Fruit fly (Drosophila melanogaster) whole organism, embryonic: ENCODE results near the gene woc.

ENCODE experiments used
- Atf-2 ChIP-seq: fragments of 200-800 bp; sonication (Bioruptor generic); optimal IDR thresholded peaks from 2 replicates; lab custom pipeline; 2016; ENCODE audit warnings: missing biosample characterization, missing genetic modification characterization
- Bgb ChIP-seq: fragments of 200-800 bp; sonication (Bioruptor generic); IDR thresholded peaks from 2 replicates; pipeline ENCODE4 v1.3.6; 2022; ENCODE audit warnings: missing biosample characterization, missing genetic modification characterization; ENCODE audit not compliant: partially characterized antibody
- CG10654 ChIP-seq: fragments of 200-800 bp; sonication (Bioruptor generic); optimal IDR thresholded peaks from 2 replicates; lab custom pipeline; 2016; ENCODE audit warnings: missing biosample characterization, missing genetic modification characterization
- CG10979 ChIP-seq: fragments of 200-800 bp; sonication (Bioruptor generic); optimal IDR thresholded peaks from 2 replicates; lab custom pipeline; 2018; ENCODE audit warnings: missing biosample characterization, mild to moderate bottlenecking, missing genetic modification characterization, moderate library complexity
- CG12071 ChIP-seq: fragments of 200-800 bp; sonication (Bioruptor generic); optimal IDR thresholded peaks from 3 replicates; lab custom pipeline; 2018; ENCODE audit warnings: missing biosample characterization, mild to moderate bottlenecking, missing genetic modification characterization
- CG12299 ChIP-seq: fragments of 200-800 bp; sonication (Bioruptor generic); optimal IDR thresholded peaks from 2 replicates; lab custom pipeline; 2018; ENCODE audit warnings: missing biosample characterization, mild to moderate bottlenecking, missing genetic modification characterization
- CG13894 ChIP-seq: fragments of 200-800 bp; sonication (Bioruptor generic); optimal IDR thresholded peaks from 3 replicates; lab custom pipeline; 2018; ENCODE audit warnings: missing biosample characterization, mild to moderate bottlenecking, missing genetic modification characterization, moderate library complexity
- CG15514 ChIP-seq: fragments of 200-800 bp; sonication (Bioruptor generic); optimal IDR thresholded peaks from 3 replicates; lab custom pipeline; 2017; ENCODE audit warnings: missing biosample characterization, missing genetic modification characterization, mild to moderate bottlenecking, moderate library complexity, missing genetic modification reagents
- CG2120 ChIP-seq: fragments of 200-800 bp; sonication (Bioruptor generic); optimal IDR thresholded peaks from 3 replicates; lab custom pipeline; 2016; ENCODE audit warnings: missing biosample characterization, missing genetic modification characterization
- CG2889 ChIP-seq: fragments of 200-800 bp; sonication (Bioruptor generic); IDR thresholded peaks from 3 replicates; pipeline ENCODE4 v1.3.6; 2022; ENCODE audit warnings: missing biosample characterization, missing genetic modification characterization
- CG3065 ChIP-seq: fragments of 200-800 bp; sonication (Bioruptor generic); optimal IDR thresholded peaks from 2 replicates; lab custom pipeline; 2016; ENCODE audit warnings: missing biosample characterization, missing genetic modification characterization
- CG31441 ChIP-seq: fragments of 200-800 bp; sonication (Bioruptor generic); IDR thresholded peaks from 2 replicates; pipeline ENCODE4 v1.3.6; 2022; ENCODE audit warnings: missing biosample characterization, missing genetic modification characterization
- CG3407 ChIP-seq: fragments of 200-800 bp; sonication (Bioruptor generic); optimal IDR thresholded peaks from 2 replicates; lab custom pipeline; 2018; ENCODE audit warnings: missing biosample characterization, mild to moderate bottlenecking, missing genetic modification characterization
- CG3726 ChIP-seq: fragments of 200-800 bp; sonication (Bioruptor generic); IDR thresholded peaks from 3 replicates; pipeline ENCODE4, ENCODE4 v1.3.6; 2022; ENCODE audit warnings: missing biosample characterization, missing genetic modification characterization
- CG4360 ChIP-seq: fragments of 200-800 bp; sonication (Bioruptor generic); IDR thresholded peaks from 2 replicates; pipeline ENCODE4 v1.3.6; 2022; ENCODE audit warnings: missing biosample characterization, missing genetic modification characterization
- CG6689 ChIP-seq: fragments of 200-800 bp; sonication (Bioruptor generic); IDR thresholded peaks from 2 replicates; pipeline ENCODE4 v1.3.6; 2022; ENCODE audit warnings: missing biosample characterization, missing genetic modification characterization
- CG6791 ChIP-seq: fragments of 200-800 bp; sonication (Bioruptor generic); IDR thresholded peaks from 3 replicates; pipeline ENCODE4 v1.3.6; 2022; ENCODE audit warnings: missing biosample characterization, missing genetic modification characterization; ENCODE audit not compliant: partially characterized antibody
- CG6854 ChIP-seq: fragments of 200-800 bp; sonication (Bioruptor generic); optimal IDR thresholded peaks from 3 replicates; lab custom pipeline; 2017; ENCODE audit warnings: missing biosample characterization, mild to moderate bottlenecking, missing genetic modification characterization
- CG8281 ChIP-seq: fragments of 200-800 bp; sonication (Bioruptor generic); optimal IDR thresholded peaks from 2 replicates; lab custom pipeline; 2018; ENCODE audit warnings: missing biosample characterization, mild to moderate bottlenecking, missing genetic modification characterization, moderate library complexity
- D ChIP-seq, 2 experiments: fragments of 200-800 bp in 1 of 2; fragments of >200 bp in 1 of 2; sonication (Bioruptor generic) in 1 of 2; optimal IDR thresholded peaks; 2 replicates in 1 of 2; 3 replicates in 1 of 2; lab custom pipeline; 2017; ENCODE audit warnings: mild to moderate bottlenecking in 1 of 2, missing biosample characterization in 1 of 2, missing genetic modification characterization in 1 of 2, missing genetic modification reagents in 1 of 2
- Eip74EF ChIP-seq, 2 experiments: fragments of 200-800 bp in 1 of 2; fragments of >200 bp in 1 of 2; sonication (Bioruptor generic) in 1 of 2; optimal IDR thresholded peaks; 2 replicates each; lab custom pipeline; 2017 to 2019; ENCODE audit warnings: missing biosample characterization in 2 of 2, missing genetic modification characterization in 2 of 2, mild to moderate bottlenecking in 1 of 2, moderate library complexity in 1 of 2
- H2.0 ChIP-seq: fragments of 200-800 bp; sonication (Bioruptor generic); IDR thresholded peaks from 2 replicates; pipeline ENCODE4 v1.3.6; 2022; ENCODE audit warnings: missing biosample characterization, missing genetic modification characterization
- HLH4C ChIP-seq: fragments of 200-800 bp; sonication (Bioruptor generic); IDR thresholded peaks from 3 replicates; pipeline ENCODE4 v1.3.6; 2022; ENCODE audit warnings: missing biosample characterization, missing genetic modification characterization; ENCODE audit not compliant: partially characterized antibody
- MESR4 ChIP-seq: fragments of 200-800 bp; sonication (Bioruptor generic); optimal IDR thresholded peaks from 2 replicates; lab custom pipeline; 2018; ENCODE audit warnings: missing biosample characterization, mild to moderate bottlenecking, missing genetic modification characterization, moderate library complexity
- PHDP ChIP-seq: fragments of 200-800 bp; sonication (Bioruptor generic); optimal IDR thresholded peaks from 3 replicates; lab custom pipeline; 2018; ENCODE audit warnings: missing biosample characterization, mild to moderate bottlenecking, missing genetic modification characterization, moderate library complexity
- Sox102F ChIP-seq: fragments of 200-800 bp; sonication (Bioruptor generic); optimal IDR thresholded peaks from 2 replicates; lab custom pipeline; 2018; ENCODE audit warnings: missing biosample characterization, mild to moderate bottlenecking, missing genetic modification characterization, moderate library complexity
- TFAM ChIP-seq: fragments of 200-800 bp; sonication (Bioruptor generic); optimal IDR thresholded peaks from 2 replicates; lab custom pipeline; 2017; ENCODE audit warnings: missing biosample characterization, missing genetic modification characterization, inconsistent platforms
- ab ChIP-seq: fragments of 200-800 bp; sonication (Bioruptor generic); optimal IDR thresholded peaks from 2 replicates; lab custom pipeline; 2016; ENCODE audit warnings: missing biosample characterization, missing genetic modification characterization
- aop ChIP-seq: fragments of 200-800 bp; sonication (Bioruptor generic); IDR thresholded peaks from 2 replicates; pipeline ENCODE4 v1.3.6; 2022; ENCODE audit warnings: missing biosample characterization, missing genetic modification characterization
- cg ChIP-seq: fragments of 200-800 bp; sonication (Bioruptor generic); optimal IDR thresholded peaks from 3 replicates; lab custom pipeline; 2019; ENCODE audit warnings: missing biosample characterization, mild to moderate bottlenecking, missing genetic modification characterization, moderate library complexity
- dimm ChIP-seq: fragments of 200-800 bp; sonication (Bioruptor generic); IDR thresholded peaks from 2 replicates; pipeline ENCODE4 v1.3.6; 2022; ENCODE audit warnings: missing biosample characterization, missing genetic modification characterization
- en ChIP-seq: fragments of 200-800 bp; sonication (Bioruptor generic); optimal IDR thresholded peaks from 2 replicates; lab custom pipeline; 2016; ENCODE audit warnings: missing biosample characterization, missing genetic modification characterization
- eyg ChIP-seq: fragments of 200-800 bp; sonication (Bioruptor generic); optimal IDR thresholded peaks from 3 replicates; lab custom pipeline; 2016; ENCODE audit warnings: missing biosample characterization, missing genetic modification characterization
- fd64A ChIP-seq: fragments of 200-800 bp; sonication (Bioruptor generic); optimal IDR thresholded peaks from 3 replicates; lab custom pipeline; 2018; ENCODE audit warnings: missing biosample characterization, mild to moderate bottlenecking, missing genetic modification characterization
- gsb ChIP-seq: fragments of 200-800 bp; sonication (Bioruptor generic); IDR thresholded peaks from 2 replicates; pipeline ENCODE4 v1.3.6; 2022; ENCODE audit warnings: missing biosample characterization, missing genetic modification characterization
- her ChIP-seq: fragments of 200-800 bp; sonication (Bioruptor generic); optimal IDR thresholded peaks from 2 replicates; lab custom pipeline; 2016; ENCODE audit warnings: missing biosample characterization, missing genetic modification characterization
- kah ChIP-seq: fragments of 200-800 bp; sonication (Bioruptor generic); optimal IDR thresholded peaks from 2 replicates; lab custom pipeline; 2018; ENCODE audit warnings: missing biosample characterization, mild to moderate bottlenecking, missing genetic modification characterization
- lilli ChIP-seq: fragments of 200-800 bp; sonication (Bioruptor generic); optimal IDR thresholded peaks from 3 replicates; lab custom pipeline; 2016; ENCODE audit warnings: missing biosample characterization, missing genetic modification characterization
- luna ChIP-seq: fragments of 200-800 bp; sonication (Bioruptor generic); optimal IDR thresholded peaks from 2 replicates; lab custom pipeline; 2016; ENCODE audit warnings: missing biosample characterization, missing genetic modification characterization
- maf-S ChIP-seq: fragments of 200-800 bp; sonication (Bioruptor generic); optimal IDR thresholded peaks from 2 replicates; lab custom pipeline; 2016; ENCODE audit warnings: missing biosample characterization, missing genetic modification characterization
- mld ChIP-seq: fragments of 200-800 bp; sonication (Bioruptor generic); IDR thresholded peaks from 3 replicates; pipeline ENCODE4 v1.3.6; 2022; ENCODE audit warnings: missing biosample characterization, missing genetic modification characterization; ENCODE audit not compliant: partially characterized antibody
- otp ChIP-seq: fragments of 200-800 bp; sonication (Bioruptor generic); IDR thresholded peaks from 3 replicates; pipeline ENCODE4, ENCODE4 v1.3.6; 2022; ENCODE audit warnings: missing biosample characterization, missing genetic modification characterization
- pfk ChIP-seq: fragments of 200-800 bp; sonication (Bioruptor generic); optimal IDR thresholded peaks from 2 replicates; lab custom pipeline; 2018; ENCODE audit warnings: missing biosample characterization, mild to moderate bottlenecking, missing genetic modification characterization, moderate library complexity
- scrt ChIP-seq: fragments of 200-800 bp; sonication (Bioruptor generic); optimal IDR thresholded peaks from 2 replicates; lab custom pipeline; 2018; ENCODE audit warnings: missing biosample characterization, mild to moderate bottlenecking, missing genetic modification characterization, moderate library complexity
- slbo ChIP-seq: fragments of 200-800 bp; sonication (Bioruptor generic); IDR thresholded peaks from 2 replicates; pipeline ENCODE4 v1.3.6; 2022; ENCODE audit warnings: missing biosample characterization, missing genetic modification characterization
- stc ChIP-seq: fragments of 200-800 bp; sonication (Bioruptor generic); IDR thresholded peaks from 2 replicates; pipeline ENCODE4 v1.3.6; 2022; ENCODE audit warnings: missing biosample characterization, missing genetic modification characterization
- trem ChIP-seq: fragments of 200-800 bp; optimal IDR thresholded peaks from 3 replicates; lab custom pipeline; 2019; ENCODE audit warnings: missing biosample characterization, mild to moderate bottlenecking, missing genetic modification characterization, moderate library complexity
- twi ChIP-seq: fragments of 200-800 bp; optimal IDR thresholded peaks from 2 replicates; lab custom pipeline; 2019; ENCODE audit warnings: missing biosample characterization, mild to moderate bottlenecking, missing genetic modification characterization, moderate library complexity

The woc gene

DNA sequence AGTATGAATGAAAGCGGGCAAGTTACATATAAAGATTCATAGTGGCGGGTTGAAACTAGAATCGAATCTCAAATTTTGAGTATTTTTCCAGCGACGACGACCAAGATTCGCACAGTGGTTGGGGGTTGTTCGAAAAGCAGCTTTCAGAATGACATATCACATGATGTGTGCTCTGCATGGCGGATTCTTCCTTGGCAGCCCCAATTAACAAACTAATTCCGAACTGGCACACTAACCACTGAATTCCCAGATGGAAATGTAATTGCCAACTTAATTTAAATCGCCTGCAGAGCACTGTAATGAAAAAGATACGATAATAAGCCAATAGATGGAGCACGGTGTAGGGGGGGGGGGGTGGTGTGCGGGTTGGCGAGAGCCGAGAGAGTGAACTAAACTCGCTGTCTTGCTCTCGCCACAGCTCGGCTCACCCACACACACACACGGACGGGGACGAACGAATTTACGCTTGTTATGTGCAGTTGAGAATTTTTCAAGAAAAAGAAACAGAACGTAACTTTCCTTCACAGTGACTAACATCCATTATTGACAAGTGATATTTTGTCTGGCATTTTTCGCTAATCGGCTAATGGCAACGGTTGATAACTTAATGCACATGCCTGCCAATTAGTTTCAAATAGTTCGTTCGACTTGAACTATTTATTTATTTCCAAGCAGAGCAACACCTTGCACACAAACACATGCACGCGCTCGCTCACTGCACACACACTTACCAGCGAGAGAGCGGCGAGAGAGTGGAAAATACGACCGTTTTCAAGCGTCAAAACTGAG lies 17.4 kb upstream of the woc start (continued):
- TF ChIP-seq ab (GFP tag; lab: Kevin White, UChicago) (peak; percentile 65), eyg (peak; percentile 90), aop (GFP tag; lab: Robert Waterston, UW) (peak; percentile 91), CG2120 (GFP tag; lab: Kevin White, UChicago) (peak; percentile 98), PHDP (tag; lab: Kevin White, UChicago) (peak; percentile 97), mld (GFP tag; lab: Robert Waterston, UW) (no peak), D (optimal IDR thresholded peaks at IDR 0.05; lab: Kevin White, UChicago) (no peak), D (GFP tag; optimal IDR thresholded peaks at IDR 0.05; lab: Kevin White, UChicago) (peak; percentile 88), cg (GFP tag; lab: Kevin White, UChicago) (peak; percentile 94), twi (peak; percentile 67), luna (peak; percentile 89), fd64A (peak; percentile 92), slbo (GFP tag; lab: Robert Waterston, UW) (peak; percentile 98), CG3726 (peak; percentile 96), stc (peak; percentile 97), kah (peak; percentile 70), CG6854 (peak; percentile 90), en (GFP tag; lab: Kevin White, UChicago) (peak; percentile 82), CG2889 (GFP tag; lab: Robert Waterston, UW) (peak; percentile 97), CG8281 (tag; lab: Kevin White, UChicago) (peak; percentile 79), CG3065 (GFP tag; lab: Kevin White, UChicago) (peak; percentile 85), H2.0 (GFP tag; lab: Robert Waterston, UW) (peak; percentile 97), maf-S (GFP tag; lab: Kevin White, UChicago) (peak; percentile 88), CG15514 (peak; percentile 93), CG4360 (GFP tag; lab: Robert Waterston, UW) (peak; percentile 78), scrt (peak; percentile 90), her (GFP tag; lab: Kevin White, UChicago) (peak; percentile 95), CG12299 (tag; lab: Kevin White, UChicago) (peak; percentile 88), Sox102F (peak; percentile 97), Bgb (peak; percentile 82), Atf-2 (GFP tag; lab: Kevin White, UChicago) (peak; percentile 94), lilli (GFP tag; lab: Kevin White, UChicago) (peak; percentile 98), HLH4C (GFP tag; lab: Robert Waterston, UW) (peak; percentile 62; the same call in 2 of the 3 replicates), dimm (GFP tag; lab: Robert Waterston, UW) (peak; percentile 91), CG31441 (GFP tag; lab: Robert Waterston, UW) (peak; percentile 82), TFAM (GFP tag; lab: Kevin White, UChicago) (peak; percentile 82), MESR4 (GFP tag; lab: Kevin White, UChicago) (peak; percentile 63), CG6791 (GFP tag; lab: Robert Waterston, UW) (peak; percentile 77; the same call in 2 of the 3 replicates), trem (peak; percentile 89), Eip74EF (GFP tag; optimal IDR thresholded peaks at IDR 0.05; lab: Kevin White, UChicago) (peak in 1 of 2 experiments; percentile 88), CG10979 (tag; lab: Kevin White, UChicago) (peak; percentile 91), CG12071 (GFP tag; lab: Kevin White, UChicago) (peak; percentile 97), gsb (peak; percentile 95), CG6689 (peak; percentile 97), CG10654 (GFP tag; lab: Kevin White, UChicago) (peak; percentile 92), pfk (no peak), CG3407 (peak; percentile 91), otp (GFP tag; lab: Robert Waterston, UW) (peak; percentile 95), CG13894 (tag; lab: Kevin White, UChicago) (peak; percentile 90)
